Worm (Caenorhabditis elegans): ENCODE results near the gene Y77E11A.7.

The Y77E11A.7 gene

ce11 chrIV:1424962-1425361, 5.3 kb upstream of the Y77E11A.7 start, which contains the start of gene Y77E11A.8:
TSS of gene Y77E11A.8 (minus strand) at chrIV:1425062.
- TF ChIP-seq unc-62 (GFP tag; optimal IDR thresholded peaks at IDR 0.05) (no peak), unc-55 (GFP tag; optimal IDR thresholded peaks at IDR 0.05) (no peak), dmd-4 (tag; optimal IDR thresholded peaks at IDR 0.05) (no peak), ama-1 (optimal IDR thresholded peaks at IDR 0.05) (no peak), ztf-4 (tag; optimal IDR thresholded peaks at IDR 0.05) (no peak), lin-39 (tag; optimal IDR thresholded peaks at IDR 0.05) (no peak), gmeb-1 (tag; optimal IDR thresholded peaks at IDR 0.05) (no peak), mbf-1 (tag; optimal IDR thresholded peaks at IDR 0.05) (no peak), F13H6.1 (tag; optimal IDR thresholded peaks at IDR 0.05) (no peak), Y55F3AM.14 (GFP tag; optimal IDR thresholded peaks at IDR 0.05) (no peak), nhr-25 (tag; optimal IDR thresholded peaks at IDR 0.05) (no peak)

ce11 chrIV:1420603-1421002, 954 bp upstream of the Y77E11A.7 start, which contains the start of gene jtr-1:
TSS of gene jtr-1 (plus strand) at chrIV:1420929.
- TF ChIP-seq mbf-1 (tag; optimal IDR thresholded peaks at IDR 0.05) (no peak), egl-27 (tag; optimal IDR thresholded peaks at IDR 0.05) (no peak), crh-2 (tag; optimal IDR thresholded peaks at IDR 0.05) (no peak), sma-9 (GFP tag; optimal IDR thresholded peaks at IDR 0.05) (no peak), sma-9 (tag; optimal IDR thresholded peaks at IDR 0.05) (no peak), sma-3 (GFP tag; optimal IDR thresholded peaks at IDR 0.05) (no peak), Y55F3AM.14 (GFP tag; optimal IDR thresholded peaks at IDR 0.05) (no peak), nhr-129 (tag; optimal IDR thresholded peaks at IDR 0.05) (no peak), ZK546.5 (tag; optimal IDR thresholded peaks at IDR 0.05) (no peak), lsy-2 (tag; optimal IDR thresholded peaks at IDR 0.05) (no peak), lin-11 (tag; optimal IDR thresholded peaks at IDR 0.05) (no peak), nhr-6 (tag; optimal IDR thresholded peaks at IDR 0.05) (no peak), nhr-77 (tag; optimal IDR thresholded peaks at IDR 0.05) (no peak), unc-55 (GFP tag; optimal IDR thresholded peaks at IDR 0.05) (no peak), nhr-23 (tag; optimal IDR thresholded peaks at IDR 0.05) (no peak), R02D3.7 (tag; optimal IDR thresholded peaks at IDR 0.05) (no peak), blmp-1 (tag; optimal IDR thresholded peaks at IDR 0.05; ENCODE audit: insufficient read depth) (no peak), skn-1 (tag; optimal IDR thresholded peaks at IDR 0.05) (no peak), fos-1 (tag; optimal IDR thresholded peaks at IDR 0.05) (no peak), alr-1 (tag; optimal IDR thresholded peaks at IDR 0.05) (no peak), aly-2 (tag; optimal IDR thresholded peaks at IDR 0.05) (no peak)

DNA sequence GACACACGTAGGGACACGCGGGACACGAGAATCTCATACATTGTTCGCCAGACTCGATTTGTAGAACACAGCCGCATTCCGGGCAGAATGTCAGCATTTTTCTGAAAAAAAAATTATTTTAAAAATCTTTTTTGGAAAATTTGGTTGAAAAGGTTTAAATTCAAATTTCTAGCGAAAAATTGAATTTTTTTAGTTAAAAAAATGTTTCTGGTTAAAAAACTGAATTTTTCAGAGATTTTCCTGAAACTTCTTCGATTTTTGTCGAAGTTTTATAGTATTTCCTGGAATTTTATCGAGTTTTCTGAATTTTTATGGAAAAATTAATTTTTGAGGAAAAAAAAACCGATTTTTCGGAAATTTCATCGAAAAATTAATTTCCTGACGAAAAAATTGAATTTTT, 9.7 kb downstream of the Y77E11A.7 start, which contains the start of gene rpc-11:
rpc-11 (minus strand) TSS at position 101 of the 400 bp plus-strand sequence.
- TF ChIP-seq ZK546.5 (tag; optimal IDR thresholded peaks at IDR 0.05) (no peak), nhr-21 (tag; optimal IDR thresholded peaks at IDR 0.05) (no peak), egl-27 (tag; optimal IDR thresholded peaks at IDR 0.05) (no peak), lin-39 (tag; optimal IDR thresholded peaks at IDR 0.05) (no peak), ztf-1 (GFP tag; conservative IDR thresholded peaks at IDR 0.05) (no peak)

- TF ChIP-seq nhr-25 (tag; optimal IDR thresholded peaks at IDR 0.05) (no peak), unc-62 (GFP tag; optimal IDR thresholded peaks at IDR 0.05) (no peak), lin-13 (GFP tag; optimal IDR thresholded peaks at IDR 0.05) (no peak), nhr-11 (tag; optimal IDR thresholded peaks at IDR 0.05) (no peak), egl-27 (tag; optimal IDR thresholded peaks at IDR 0.05) (no peak), R02D3.7 (tag; optimal IDR thresholded peaks at IDR 0.05) (no peak), mbf-1 (tag; optimal IDR thresholded peaks at IDR 0.05) (no peak), ztf-4 (tag; optimal IDR thresholded peaks at IDR 0.05) (no peak), zag-1 (tag; optimal IDR thresholded peaks at IDR 0.05) (no peak), ztf-11 (tag; optimal IDR thresholded peaks at IDR 0.05) (no peak), fos-1 (tag; optimal IDR thresholded peaks at IDR 0.05) (no peak), alr-1 (tag; optimal IDR thresholded peaks at IDR 0.05) (no peak), dmd-4 (tag; optimal IDR thresholded peaks at IDR 0.05) (no peak), ceh-82 (tag; optimal IDR thresholded peaks at IDR 0.05) (no peak), sem-4 (tag; optimal IDR thresholded peaks at IDR 0.05) (no peak), C34F6.9 (tag; optimal IDR thresholded peaks at IDR 0.05) (no peak), mdl-1 (tag; optimal IDR thresholded peaks at IDR 0.05) (no peak)
Measured at ce11 chrIV:1408718-1409117, 10.9 kb downstream of the Y77E11A.7 start.
